Worm (Caenorhabditis elegans) whole organism, early embryonic: ENCODE data around the gene C34D10.5.

ENCODE experiments used
- B0310.2 ChIP-seq: sonication (generic microtip); optimal IDR thresholded peaks from 2 replicates; lab custom pipeline; 2016; ENCODE audit warnings: mild to moderate bottlenecking, missing genetic modification characterization, missing compliant biosample characterization
- F13C5.2 ChIP-seq: sonication (generic microtip); optimal IDR thresholded peaks from 2 replicates; lab custom pipeline; 2017; ENCODE audit warnings: mild to moderate bottlenecking, missing genetic modification characterization, inconsistent platforms, missing compliant biosample characterization
- aly-1 ChIP-seq: sonication (generic microtip); optimal IDR thresholded peaks from 2 replicates; lab custom pipeline; 2016; ENCODE audit warnings: missing genetic modification characterization, missing compliant biosample characterization
- ama-1 ChIP-seq: fragments of 150-350 bp; optimal IDR thresholded peaks from 2 replicates; lab custom pipeline; 2014
- ceh-13 ChIP-seq: fragments of 200-800 bp; sonication (Bioruptor generic); optimal IDR thresholded peaks from 2 replicates; lab custom pipeline; 2018; ENCODE audit warnings: mild to moderate bottlenecking, missing genetic modification characterization, missing compliant biosample characterization
- ceh-36 ChIP-seq: sonication (generic microtip); optimal IDR thresholded peaks from 2 replicates; lab custom pipeline; 2016; ENCODE audit warnings: missing genetic modification characterization, inconsistent platforms, missing compliant biosample characterization
- ets-7 ChIP-seq: sonication (generic microtip); optimal IDR thresholded peaks from 2 replicates; lab custom pipeline; 2016; ENCODE audit warnings: missing genotype, missing genetic modification characterization, missing compliant biosample characterization
- flt-1 ChIP-seq: fragments of 200-800 bp; sonication (Bioruptor generic); IDR thresholded peaks from 2 replicates; pipeline ENCODE4 v1.3.6; 2022; ENCODE audit warnings: missing genetic modification characterization, missing compliant biosample characterization
- hmbx-1 ChIP-seq: sonication (generic microtip); optimal IDR thresholded peaks from 2 replicates; lab custom pipeline; 2016; ENCODE audit warnings: mild to moderate bottlenecking, missing genetic modification characterization, missing compliant biosample characterization
- hmg-4 ChIP-seq: fragments of 200-800 bp; sonication (Bioruptor generic); optimal IDR thresholded peaks from 2 replicates; lab custom pipeline; 2018; ENCODE audit warnings: mild to moderate bottlenecking, missing genetic modification characterization, missing compliant biosample characterization
- hnd-1 ChIP-seq: sonication (generic microtip); optimal IDR thresholded peaks from 2 replicates; lab custom pipeline; 2016; ENCODE audit warnings: missing genetic modification characterization, missing compliant biosample characterization
- pes-1 ChIP-seq: fragments of 200-800 bp; sonication (Bioruptor generic); IDR thresholded peaks from 2 replicates; pipeline ENCODE4 v1.3.6; 2022; ENCODE audit warnings: missing genetic modification reagents, missing genetic modification characterization, missing compliant biosample characterization
- scrt-1 ChIP-seq: fragments of 200-800 bp; sonication (Bioruptor generic); IDR thresholded peaks from 2 replicates; pipeline ENCODE4 v1.3.6; 2022; ENCODE audit warnings: missing genetic modification characterization, missing compliant biosample characterization
- sea-1 ChIP-seq: fragments of 200-800 bp; sonication (Bioruptor generic); conservative IDR thresholded peaks from 2 replicates; pipeline ENCODE4 v1.3.6; 2022; ENCODE audit warnings: missing genetic modification characterization, missing compliant biosample characterization
- tbx-11 ChIP-seq: fragments of 200-800 bp; sonication (Bioruptor generic); IDR thresholded peaks from 2 replicates; pipeline ENCODE4 v1.3.6; 2022; ENCODE audit warnings: missing genetic modification characterization, missing compliant biosample characterization
- tbx-37 ChIP-seq: fragments of 200-800 bp; sonication (Bioruptor generic); conservative IDR thresholded peaks from 2 replicates; pipeline ENCODE4 v1.3.6; 2022; ENCODE audit warnings: missing genetic modification reagents, missing genetic modification characterization, missing compliant biosample characterization
- tra-4 ChIP-seq: sonication (generic microtip); optimal IDR thresholded peaks from 2 replicates; lab custom pipeline; 2017; ENCODE audit warnings: missing genetic modification characterization, missing compliant biosample characterization

The C34D10.5 gene

DNA sequence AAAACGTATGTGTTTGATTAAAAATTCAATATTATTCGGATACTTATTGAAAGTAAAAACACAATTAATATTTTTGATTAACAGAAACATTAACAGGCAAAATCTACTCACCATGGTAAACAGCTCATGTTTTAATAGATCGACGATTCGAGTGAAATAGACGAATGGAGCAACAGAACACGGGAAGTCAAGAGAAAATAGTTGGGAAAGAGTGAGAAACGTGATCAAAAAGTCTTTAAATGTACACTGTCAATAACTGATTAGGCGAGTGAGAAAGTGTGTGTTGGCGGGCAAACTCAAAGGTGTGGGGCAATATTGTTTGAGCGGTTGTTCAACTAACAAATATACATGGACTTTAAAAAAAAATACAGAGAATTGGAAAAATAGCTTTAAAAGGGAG is 19.9 kb upstream of the C34D10.5 start, which contains the start of gene sdpn-1:
Gene sdpn-1 (minus strand): TSS at position 262 of the 400 bp plus-strand sequence.
- TF ChIP-seq F13C5.2 (tag; lab: Kevin White, UChicago), result no peak
- TF ChIP-seq ets-7 (tag; lab: Kevin White, UChicago), result no peak
- no peak for TF ChIP-seq aly-1 (tag; lab: Kevin White, UChicago)
- no peak for TF ChIP-seq sea-1 (GFP tag; lab: Robert Waterston, UW)
- no peak for TF ChIP-seq tra-4 (tag; lab: Kevin White, UChicago)
- TF ChIP-seq tbx-11 (GFP tag; lab: Robert Waterston, UW), result no peak
- TF ChIP-seq ceh-36 (tag; lab: Kevin White, UChicago), result no peak
- no peak for TF ChIP-seq hnd-1 (tag; lab: Kevin White, UChicago)

DNA sequence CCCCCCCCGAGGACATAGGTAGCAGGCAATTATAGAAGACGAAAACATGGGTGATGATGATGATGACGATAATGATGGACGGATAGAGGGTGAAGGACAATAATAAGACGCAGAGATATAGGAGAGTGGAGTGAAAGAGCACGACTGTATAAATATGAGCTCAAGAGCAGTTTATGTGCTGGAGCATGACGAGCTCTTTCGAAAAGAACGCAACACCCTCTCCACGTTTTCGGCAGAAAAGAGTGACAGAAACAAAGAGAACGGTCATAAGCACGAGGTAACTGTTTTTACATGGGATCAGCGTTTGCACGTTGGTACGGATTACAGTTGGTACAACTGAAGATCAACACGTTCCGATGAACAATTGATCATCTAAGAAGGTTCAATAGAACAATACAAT is 18.9 kb upstream of the C34D10.5 start:
- TF ChIP-seq ama-1 (lab: Kevin White, UChicago) (no peak), hmbx-1 (tag; lab: Kevin White, UChicago) (no peak), scrt-1 (GFP tag; lab: Robert Waterston, UW) (no peak), ceh-36 (tag; lab: Kevin White, UChicago) (no peak), B0310.2 (tag; lab: Kevin White, UChicago) (no peak), hnd-1 (tag; lab: Kevin White, UChicago) (no peak), ceh-13 (GFP tag; lab: Kevin White, UChicago) (no peak), pes-1 (GFP tag; lab: Robert Waterston, UW) (no peak), aly-1 (tag; lab: Kevin White, UChicago) (no peak), tra-4 (tag; lab: Kevin White, UChicago) (no peak), hmg-4 (GFP tag; lab: Kevin White, UChicago) (no peak), ets-7 (tag; lab: Kevin White, UChicago) (no peak), tbx-37 (no peak), tbx-11 (GFP tag; lab: Robert Waterston, UW) (no peak), F13C5.2 (tag; lab: Kevin White, UChicago) (no peak)

DNA sequence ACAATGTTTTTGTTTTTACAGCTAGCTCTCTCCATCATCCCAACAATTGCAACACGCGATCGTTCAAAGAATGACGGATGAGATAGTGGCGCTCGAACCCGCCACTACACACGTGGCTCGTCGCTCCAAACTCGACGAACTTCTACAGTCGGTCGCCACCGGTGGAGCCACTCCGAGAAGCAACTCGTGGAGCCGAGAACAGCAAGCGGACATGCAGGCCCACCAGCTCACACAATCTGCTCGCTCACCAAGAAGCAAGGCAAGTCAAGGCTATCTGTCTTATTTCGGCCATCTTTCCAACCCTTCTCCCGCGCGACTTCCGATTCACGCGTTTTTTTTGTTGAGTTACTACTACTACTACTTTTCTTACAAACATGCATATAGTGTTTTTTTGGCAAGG is 14.2 kb upstream of the C34D10.5 start, which contains the start of the genes F45E1.1 and F45E1.2:
Gene F45E1.1 (plus strand): TSS at position 20 of the 400 bp plus-strand sequence.
Gene F45E1.2 (plus strand): TSS at position 71 of the 400 bp plus-strand sequence.
- TF ChIP-seq ama-1 (lab: Kevin White, UChicago) (no peak), tra-4 (tag; lab: Kevin White, UChicago) (no peak), ceh-13 (GFP tag; lab: Kevin White, UChicago) (no peak), pes-1 (GFP tag; lab: Robert Waterston, UW) (no peak)

DNA sequence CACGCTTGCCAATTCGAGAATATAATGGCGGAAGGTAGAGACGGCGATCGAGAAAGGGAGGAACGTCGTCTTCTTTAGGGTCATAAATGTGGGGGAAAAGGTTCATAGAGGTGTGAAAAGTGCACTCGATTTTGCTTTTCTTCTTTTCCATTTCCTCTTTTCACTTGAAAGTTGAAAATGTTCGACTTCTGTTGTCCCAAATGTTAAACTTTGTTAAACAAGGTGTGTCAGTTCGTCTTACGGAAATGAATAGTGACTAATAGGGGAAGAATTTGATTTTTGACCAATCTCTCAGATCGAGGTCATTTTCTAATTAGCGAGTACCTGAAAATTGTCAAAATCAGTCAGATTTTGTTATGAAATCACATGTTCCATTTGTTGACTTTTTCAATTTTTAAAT is 13.0 kb upstream of the C34D10.5 start:
- TF ChIP-seq tbx-11 (GFP tag; lab: Robert Waterston, UW), result no peak
- TF ChIP-seq scrt-1 (GFP tag; lab: Robert Waterston, UW), result no peak
- no peak for TF ChIP-seq B0310.2 (tag; lab: Kevin White, UChicago)
- TF ChIP-seq ceh-36 (tag; lab: Kevin White, UChicago), result no peak
- no peak for TF ChIP-seq hmbx-1 (tag; lab: Kevin White, UChicago)
- no peak for TF ChIP-seq ceh-13 (GFP tag; lab: Kevin White, UChicago)
- no peak for TF ChIP-seq tbx-37
- TF ChIP-seq sea-1 (GFP tag; lab: Robert Waterston, UW), result no peak
- TF ChIP-seq F13C5.2 (tag; lab: Kevin White, UChicago), result no peak
- TF ChIP-seq hmg-4 (GFP tag; lab: Kevin White, UChicago), result no peak
- no peak for TF ChIP-seq tra-4 (tag; lab: Kevin White, UChicago)

DNA sequence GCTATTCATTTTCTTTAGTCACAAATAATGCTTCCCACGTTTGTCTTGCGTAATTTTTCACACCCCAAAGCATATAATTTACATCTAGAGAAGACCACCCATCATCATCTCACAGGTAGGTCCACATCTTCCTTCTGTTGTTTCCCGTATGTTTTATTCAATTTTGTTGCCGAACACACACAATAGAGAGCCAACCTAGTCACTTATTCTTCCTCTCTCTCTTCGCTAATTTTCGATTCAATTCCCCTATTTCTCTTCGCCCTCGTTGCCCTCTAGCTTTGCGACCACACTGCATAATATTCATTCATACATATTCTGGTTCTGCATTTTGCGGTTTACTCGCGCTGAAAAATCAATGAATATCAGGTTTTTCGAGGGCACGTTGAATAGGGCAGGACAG is 11.9 kb upstream of the C34D10.5 start:
- TF ChIP-seq pes-1 (GFP tag; lab: Robert Waterston, UW) (no peak), sea-1 (GFP tag; lab: Robert Waterston, UW) (no peak), F13C5.2 (tag; lab: Kevin White, UChicago) (no peak), tra-4 (tag; lab: Kevin White, UChicago) (no peak), aly-1 (tag; lab: Kevin White, UChicago) (no peak), ceh-13 (GFP tag; lab: Kevin White, UChicago) (no peak), B0310.2 (tag; lab: Kevin White, UChicago) (no peak), ets-7 (tag; lab: Kevin White, UChicago) (no peak), hmbx-1 (tag; lab: Kevin White, UChicago) (no peak)

DNA sequence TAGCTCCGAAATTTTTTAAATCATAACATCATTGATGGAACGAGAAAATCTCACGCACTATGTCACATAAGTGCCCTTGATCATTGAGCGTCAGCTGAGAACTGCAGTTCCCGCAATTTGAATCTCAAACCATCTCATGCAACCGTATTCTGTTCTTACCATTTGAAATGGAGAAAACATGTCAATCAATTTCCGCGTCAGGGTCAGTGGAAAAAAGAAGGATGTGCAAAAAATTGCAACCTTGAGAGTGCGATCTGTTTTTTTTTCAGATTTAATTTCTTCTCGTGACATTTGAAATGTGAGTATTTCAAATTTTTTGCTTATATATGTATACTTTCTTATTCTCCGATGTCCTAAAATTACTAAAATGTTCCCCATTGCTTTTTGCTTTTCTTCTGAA is 7.2 kb upstream of the C34D10.5 start:
- no peak for TF ChIP-seq tbx-11 (GFP tag; lab: Robert Waterston, UW)
- TF ChIP-seq ets-7 (tag; lab: Kevin White, UChicago), result no peak
- TF ChIP-seq ceh-13 (GFP tag; lab: Kevin White, UChicago), result no peak
- TF ChIP-seq tbx-37, result no peak
- TF ChIP-seq aly-1 (tag; lab: Kevin White, UChicago), result no peak
- no peak for TF ChIP-seq F13C5.2 (tag; lab: Kevin White, UChicago)
- TF ChIP-seq tra-4 (tag; lab: Kevin White, UChicago), result no peak
- TF ChIP-seq ceh-36 (tag; lab: Kevin White, UChicago), result no peak
- TF ChIP-seq flt-1 (GFP tag; lab: Robert Waterston, UW), result no peak
- TF ChIP-seq B0310.2 (tag; lab: Kevin White, UChicago), result no peak
- TF ChIP-seq hmbx-1 (tag; lab: Kevin White, UChicago), result no peak
- no peak for TF ChIP-seq ama-1 (lab: Kevin White, UChicago)
- no peak for TF ChIP-seq sea-1 (GFP tag; lab: Robert Waterston, UW)
- no peak for TF ChIP-seq hnd-1 (tag; lab: Kevin White, UChicago)
- no peak for TF ChIP-seq hmg-4 (GFP tag; lab: Kevin White, UChicago)
- TF ChIP-seq scrt-1 (GFP tag; lab: Robert Waterston, UW), result no peak
- TF ChIP-seq pes-1 (GFP tag; lab: Robert Waterston, UW), result no peak

DNA sequence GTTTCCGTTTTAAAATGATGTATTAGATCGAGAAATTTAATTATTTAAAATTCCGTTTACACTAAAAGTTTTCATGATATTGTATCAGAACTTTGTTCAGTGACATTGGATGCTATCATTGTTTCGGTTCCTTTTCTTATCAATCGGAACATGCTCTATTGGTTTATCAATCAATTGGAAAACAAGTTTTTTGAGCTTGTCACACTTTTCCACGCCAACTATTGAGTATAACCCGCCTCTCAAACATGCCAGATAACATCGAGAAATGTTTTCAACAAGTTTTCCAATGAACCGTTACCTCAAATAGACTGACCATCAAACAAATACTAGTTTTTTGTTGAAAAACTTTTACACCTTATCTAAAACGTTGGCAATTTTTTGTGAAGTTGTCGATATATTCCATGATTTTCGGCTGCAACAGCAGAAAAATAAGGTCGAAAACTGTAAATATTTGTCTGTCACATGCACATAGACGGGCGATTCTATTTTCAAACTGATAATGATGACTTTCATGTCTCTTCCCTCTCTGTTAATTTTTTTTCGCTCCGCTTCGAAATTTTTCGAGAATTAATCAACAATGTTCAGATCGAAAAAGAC is 3.3 kb upstream of the C34D10.5 start, which contains the start of gene unk-1:
Gene unk-1 (plus strand): TSS at position 577 of the 597 bp plus-strand sequence.
- TF ChIP-seq flt-1 (GFP tag; lab: Robert Waterston, UW) (no peak), hnd-1 (tag; lab: Kevin White, UChicago) (no peak), F13C5.2 (tag; lab: Kevin White, UChicago) (no peak), ets-7 (tag; lab: Kevin White, UChicago) (no peak), tbx-11 (GFP tag; lab: Robert Waterston, UW) (no peak), pes-1 (GFP tag; lab: Robert Waterston, UW) (no peak), B0310.2 (tag; lab: Kevin White, UChicago) (no peak), ceh-36 (tag; lab: Kevin White, UChicago) (no peak), aly-1 (tag; lab: Kevin White, UChicago) (no peak), scrt-1 (GFP tag; lab: Robert Waterston, UW) (no peak), hmg-4 (GFP tag; lab: Kevin White, UChicago) (no peak), tbx-37 (no peak), ceh-13 (GFP tag; lab: Kevin White, UChicago) (no peak), sea-1 (GFP tag; lab: Robert Waterston, UW) (no peak), tra-4 (tag; lab: Kevin White, UChicago) (no peak), hmbx-1 (tag; lab: Kevin White, UChicago) (no peak), ama-1 (lab: Kevin White, UChicago) (no peak)
